Worm (Caenorhabditis elegans): ENCODE results near the gene ZC239.17.

ZC239.17 gene

DNA sequence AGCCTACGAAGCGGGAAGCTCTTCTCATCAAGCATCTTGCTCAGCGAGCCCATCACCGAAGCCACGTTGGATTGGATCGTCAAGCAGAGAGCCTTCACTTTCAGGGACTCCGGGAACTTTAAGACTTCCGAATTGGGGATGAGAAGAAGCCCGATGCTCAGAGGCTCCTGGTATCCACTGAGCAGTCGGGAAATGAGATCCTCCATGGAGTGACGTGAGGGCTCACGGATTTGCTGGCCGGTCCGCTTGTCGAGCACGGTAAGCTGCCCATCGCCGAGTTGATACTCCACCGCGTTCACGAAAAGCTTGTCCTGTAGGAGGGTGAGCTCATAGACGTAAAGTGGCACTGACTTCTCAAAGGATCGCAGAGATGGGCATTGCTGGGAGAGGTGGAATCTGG is 21.9 kb upstream of the ZC239.17 start:
- TF ChIP-seq hlh-13 (GFP tag; optimal IDR thresholded peaks at IDR 0.05) (no peak), tbx-2 (tag; optimal IDR thresholded peaks at IDR 0.05) (no peak), ceh-18 (tag; optimal IDR thresholded peaks at IDR 0.05) (no peak), elt-2 (tag; optimal IDR thresholded peaks at IDR 0.05) (no peak), pax-1 (tag; optimal IDR thresholded peaks at IDR 0.05) (no peak), rnt-1 (tag; optimal IDR thresholded peaks at IDR 0.05) (no peak), ama-1 (optimal IDR thresholded peaks at IDR 0.05) (no peak), odd-2 (tag; optimal IDR thresholded peaks at IDR 0.05) (no peak), fax-1 (tag; optimal IDR thresholded peaks at IDR 0.05) (no peak), hlh-15 (tag; optimal IDR thresholded peaks at IDR 0.05) (no peak), sox-4 (tag; optimal IDR thresholded peaks at IDR 0.05) (no peak), ets-4 (tag; optimal IDR thresholded peaks at IDR 0.05) (no peak), sox-2 (GFP tag; IDR thresholded peaks at IDR 0.05) (no peak)

DNA sequence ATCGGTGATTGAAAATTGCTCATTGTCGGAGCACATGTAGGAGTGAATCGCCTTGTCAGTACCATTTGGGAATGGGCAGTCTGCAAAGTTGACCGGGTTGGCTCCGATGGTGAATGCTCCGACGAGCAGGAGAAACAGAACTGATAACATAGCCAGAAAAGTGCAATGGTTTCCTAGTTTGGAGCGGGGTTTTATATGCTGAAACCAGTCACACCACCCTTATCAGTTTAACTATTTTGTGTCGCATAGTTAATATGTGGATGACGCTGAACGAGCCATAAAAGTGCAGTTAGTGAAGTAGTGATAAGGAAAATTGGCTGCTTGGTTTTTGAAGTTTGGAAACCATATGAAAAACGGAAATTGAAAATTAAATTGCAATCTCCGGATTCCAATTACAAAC is 20.2 kb upstream of the ZC239.17 start, which contains the start of gene C17F4.7:
Gene C17F4.7 (minus strand): TSS at position 180 of the 400 bp plus-strand sequence.
- TF ChIP-seq nfya-1 (tag; optimal IDR thresholded peaks at IDR 0.05) (no peak), T23F11.4 (GFP tag; optimal IDR thresholded peaks at IDR 0.05) (no peak), sdc-2 (tag; optimal IDR thresholded peaks at IDR 0.05) (no peak), pha-4 (tag; optimal IDR thresholded peaks at IDR 0.05) (no peak), hlh-8 (tag; optimal IDR thresholded peaks at IDR 0.05) (no peak), ceh-19 (GFP tag; optimal IDR thresholded peaks at IDR 0.05) (no peak), elt-2 (tag; optimal IDR thresholded peaks at IDR 0.05) (no peak), ceh-31 (tag; optimal IDR thresholded peaks at IDR 0.05) (no peak), fkh-10 (GFP tag; optimal IDR thresholded peaks at IDR 0.05) (no peak), hlh-30 (tag; optimal IDR thresholded peaks at IDR 0.05; ENCODE audit: insufficient read depth) (no peak), sox-4 (tag; optimal IDR thresholded peaks at IDR 0.05) (no peak)

DNA sequence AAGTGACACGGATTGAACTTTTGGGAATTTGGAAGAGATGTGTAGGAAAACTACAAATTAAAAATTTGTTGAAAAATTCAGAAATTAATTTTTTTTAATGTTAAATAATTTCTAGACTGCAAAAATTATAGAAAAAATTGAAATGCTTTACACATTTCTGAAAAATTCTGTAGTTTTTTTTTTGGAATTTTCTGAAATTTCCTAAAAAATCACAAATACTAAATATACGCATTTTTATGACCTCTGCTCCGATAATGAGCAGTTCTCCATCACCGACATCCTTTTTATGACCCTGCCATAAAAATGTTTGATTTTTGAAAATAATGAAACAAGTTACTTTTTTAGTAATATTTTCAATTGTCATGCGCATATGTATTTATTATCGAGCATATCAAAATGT is 19.1 kb upstream of the ZC239.17 start:
- TF ChIP-seq ets-4 (tag; optimal IDR thresholded peaks at IDR 0.05): no peak
- no peak for TF ChIP-seq odd-2 (tag; optimal IDR thresholded peaks at IDR 0.05)
- TF ChIP-seq tbx-2 (tag; optimal IDR thresholded peaks at IDR 0.05): no peak
- TF ChIP-seq ceh-24 (tag; optimal IDR thresholded peaks at IDR 0.05): no peak
- TF ChIP-seq dmd-4 (tag; optimal IDR thresholded peaks at IDR 0.05; ENCODE audit: borderline replicate concordance): no peak
- TF ChIP-seq pros-1 (tag; optimal IDR thresholded peaks at IDR 0.05): no peak
- no peak for TF ChIP-seq ama-1 (optimal IDR thresholded peaks at IDR 0.05)
- TF ChIP-seq K02D7.2 (tag; optimal IDR thresholded peaks at IDR 0.05): no peak
- no peak for TF ChIP-seq dve-1 (tag; optimal IDR thresholded peaks at IDR 0.05)
- TF ChIP-seq C38D4.7 (GFP tag; optimal IDR thresholded peaks at IDR 0.05): no peak
- no peak for TF ChIP-seq ceh-6 (GFP tag; optimal IDR thresholded peaks at IDR 0.05)
- TF ChIP-seq elt-4 (tag; optimal IDR thresholded peaks at IDR 0.05): no peak
- TF ChIP-seq pha-4 (tag; optimal IDR thresholded peaks at IDR 0.05): no peak

DNA sequence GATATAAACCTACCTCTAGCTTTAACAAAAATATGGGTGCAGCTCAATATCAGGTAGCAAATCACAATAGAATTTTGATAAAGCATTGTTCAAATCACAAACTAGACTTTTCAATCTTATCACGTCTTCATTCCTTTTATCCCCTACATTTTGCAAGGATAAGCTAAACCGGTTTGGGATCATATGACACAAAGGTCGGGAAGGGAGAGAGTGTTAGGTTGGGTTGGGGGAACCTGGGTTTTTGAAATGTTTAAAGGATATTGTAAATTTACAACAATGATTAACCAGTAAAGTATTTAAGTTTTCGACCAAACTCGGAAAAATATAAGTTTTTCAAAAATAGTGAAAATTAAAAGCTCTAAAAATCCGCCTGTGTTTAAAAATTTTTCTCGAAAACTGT is 18.4 kb upstream of the ZC239.17 start, which contains the start of gene C17F4.12:
Gene C17F4.12 (minus strand): TSS at position 101 of the 400 bp plus-strand sequence.
- no peak for TF ChIP-seq C08G9.2 (tag; optimal IDR thresholded peaks at IDR 0.05)
- TF ChIP-seq hlh-30 (tag; optimal IDR thresholded peaks at IDR 0.05; ENCODE audit: insufficient read depth): no peak
- no peak for TF ChIP-seq ets-4 (tag; optimal IDR thresholded peaks at IDR 0.05)
- TF ChIP-seq fkh-10 (GFP tag; optimal IDR thresholded peaks at IDR 0.05): no peak
- no peak for TF ChIP-seq ceh-45 (GFP tag; IDR thresholded peaks at IDR 0.05)
- no peak for TF ChIP-seq ahr-1 (tag; optimal IDR thresholded peaks at IDR 0.05)
- no peak for TF ChIP-seq hlh-13 (GFP tag; optimal IDR thresholded peaks at IDR 0.05)
- no peak for TF ChIP-seq sdc-2 (tag; optimal IDR thresholded peaks at IDR 0.05)
- TF ChIP-seq sox-4 (tag; optimal IDR thresholded peaks at IDR 0.05): no peak
- TF ChIP-seq ceh-30 (tag; optimal IDR thresholded peaks at IDR 0.05): no peak
- no peak for TF ChIP-seq K09A11.1 (tag; optimal IDR thresholded peaks at IDR 0.05; ENCODE audit: insufficient read depth)
- TF ChIP-seq ceh-48 (tag; optimal IDR thresholded peaks at IDR 0.05): no peak
- no peak for TF ChIP-seq mec-3 (tag; optimal IDR thresholded peaks at IDR 0.05; ENCODE audit: borderline replicate concordance)
- no peak for TF ChIP-seq ref-2 (tag; optimal IDR thresholded peaks at IDR 0.05)
